Worm (Caenorhabditis elegans) whole organism, midembryonic: ENCODE results near the gene acl-7.

Source experiments
- flt-1 ChIP-seq: fragments of 200-800 bp; sonication (Bioruptor generic); IDR thresholded peaks from 2 replicates; pipeline ENCODE4 v1.3.6; 2022; ENCODE audit warnings: missing genetic modification characterization, missing compliant biosample characterization
- klf-2 ChIP-seq: fragments of 200-800 bp; sonication (Bioruptor generic); conservative IDR thresholded peaks from 2 replicates; pipeline ENCODE4 v1.3.6; 2022; ENCODE audit warnings: missing genetic modification reagents, missing genetic modification characterization, missing compliant biosample characterization
- med-1 ChIP-seq: sonication (generic microtip); optimal IDR thresholded peaks from 2 replicates; lab custom pipeline; 2017; ENCODE audit warnings: missing genetic modification characterization, mild to moderate bottlenecking, missing compliant biosample characterization, antibody characterized with exemption, missing genetic modification reagents; ENCODE audit not compliant: insufficient read depth
- ref-1 ChIP-seq: fragments of 200-800 bp; sonication (Bioruptor generic); conservative IDR thresholded peaks from 2 replicates; pipeline ENCODE4 v1.3.6; 2022; ENCODE audit warnings: missing genetic modification reagents, missing genetic modification characterization, missing compliant biosample characterization
- tab-1 ChIP-seq: fragments of 200-800 bp; sonication (Bioruptor generic); IDR thresholded peaks from 2 replicates; pipeline ENCODE4 v1.3.6; 2022; ENCODE audit warnings: missing genetic modification characterization, missing compliant biosample characterization
- ztf-23 ChIP-seq: fragments of 200-800 bp; sonication (Bioruptor generic); IDR thresholded peaks from 2 replicates; pipeline ENCODE4 v1.3.6; 2022; ENCODE audit warnings: missing genetic modification reagents, missing genetic modification characterization, missing compliant biosample characterization

ce11 chrII:12799927-12800522 is 16.2 kb downstream of the acl-7 start:
- TF ChIP-seq flt-1 (no peak), klf-2 (GFP tag; lab: Robert Waterston, UW) (no peak), ztf-23 (GFP tag; lab: Robert Waterston, UW) (no peak), med-1 (GFP tag; lab: Kevin White, UChicago) (no peak), tab-1 (no peak), ref-1 (GFP tag; lab: Robert Waterston, UW) (no peak)
